Fruit fly (Drosophila melanogaster): ENCODE results near the gene zetaCOP.

DNA sequence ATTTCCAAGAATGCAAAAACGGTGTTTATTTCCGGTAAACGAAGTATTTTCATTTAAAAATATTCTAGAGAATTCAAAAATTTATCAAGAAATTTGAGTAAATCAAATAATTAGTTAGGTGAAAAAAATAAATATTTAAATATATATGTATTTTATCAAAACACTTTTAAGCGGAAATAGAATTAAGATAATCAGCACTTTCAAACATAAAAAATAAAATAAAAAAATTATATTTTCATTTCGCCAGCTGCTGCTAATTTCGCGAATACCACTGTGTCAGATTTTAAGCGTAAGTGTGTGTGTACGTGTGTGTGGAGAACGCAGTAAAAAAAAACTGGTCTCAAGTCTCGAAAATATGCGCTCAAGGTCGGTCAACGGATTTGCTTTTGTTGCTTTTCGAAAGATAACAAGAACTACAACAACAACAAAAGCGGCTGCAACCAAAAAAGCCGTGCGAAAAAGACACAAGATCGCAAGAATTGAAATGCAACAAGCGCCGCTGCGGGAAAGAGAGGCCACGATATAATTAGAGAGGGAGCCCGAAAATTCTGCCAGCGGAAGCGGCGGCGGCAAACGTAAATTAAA is 36.4 kb upstream of the zetaCOP start:
- TF ChIP-seq Myc (optimal IDR thresholded peaks at IDR 0.05) (no peak), psq (GFP tag; optimal IDR thresholded peaks at IDR 0.05) (no peak), dmrt93B (GFP tag; optimal IDR thresholded peaks at IDR 0.05) (no peak), Abd-B (GFP tag; optimal IDR thresholded peaks at IDR 0.05) (no peak), fru (GFP tag; optimal IDR thresholded peaks at IDR 0.05) (no peak), Hr78 (GFP tag; optimal IDR thresholded peaks at IDR 0.05) (no peak), dsf (GFP tag; optimal IDR thresholded peaks at IDR 0.05; ENCODE audit: borderline replicate concordance) (no peak), pan (optimal IDR thresholded peaks at IDR 0.05) (no peak), Dif (GFP tag; optimal IDR thresholded peaks at IDR 0.05; ENCODE audit: partially characterized antibody) (no peak), usp (GFP tag; optimal IDR thresholded peaks at IDR 0.05) (no peak)
